Fruit fly (Drosophila melanogaster) ovary, adult (tissue): ENCODE results near the gene BBS8.

Source experiments
- CG17801 ChIP-seq: fragments of 200-800 bp; optimal IDR thresholded peaks from 2 replicates; lab custom pipeline; 2019; ENCODE audit warnings: missing biosample characterization, mild to moderate bottlenecking, missing genetic modification characterization, moderate library complexity; ENCODE audit not compliant: partially characterized antibody

Gene BBS8

dm6 chr2L:421119-421821, 1.4 kb upstream of the BBS8 start, which contains the start of the genes CG11885 and CG13692:
Gene CG11885, minus strand, starts transcription at chr2L:421450.
Gene CG13692, plus strand, starts transcription at chr2L:421771.
- TF ChIP-seq CG17801 (GFP tag; lab: Kevin White, UChicago): peak; percentile 51

dm6 chr2L:423160-423559, 487 bp downstream of the BBS8 start:
- TF ChIP-seq CG17801 (GFP tag; lab: Kevin White, UChicago): no peak

dm6 chr2L:425491-425890, 2.8 kb downstream of the BBS8 start:
- no peak for TF ChIP-seq CG17801 (GFP tag; lab: Kevin White, UChicago)

dm6 chr2L:426449-426848, 3.8 kb downstream of the BBS8 start:
- no peak for TF ChIP-seq CG17801 (GFP tag; lab: Kevin White, UChicago)

- no peak for TF ChIP-seq CG17801 (GFP tag; lab: Kevin White, UChicago)
These were observed 4.9 kb downstream of the BBS8 start for dm6 chr2L:427338-428234.

- TF ChIP-seq CG17801 (GFP tag; lab: Kevin White, UChicago): no peak
These were observed 5.8 kb downstream of the BBS8 start for dm6 chr2L:428380-428989.

dm6 chr2L:429680-430484, 7.2 kb downstream of the BBS8 start:
- no peak for TF ChIP-seq CG17801 (GFP tag; lab: Kevin White, UChicago)

- TF ChIP-seq CG17801 (GFP tag; lab: Kevin White, UChicago): peak; percentile 81
These were observed 8.4 kb downstream of the BBS8 start, which contains the start of gene ex for dm6 chr2L:430820-431628. Gene ex, plus strand, starts transcription at chr2L:431227.

- TF ChIP-seq CG17801 (GFP tag; lab: Kevin White, UChicago): no peak
These were observed 8.9 kb downstream of the BBS8 start for dm6 chr2L:431629-431984.

- peak; percentile 4 for TF ChIP-seq CG17801 (GFP tag; lab: Kevin White, UChicago)
These were observed 9.4 kb downstream of the BBS8 start for dm6 chr2L:432119-432518.

- TF ChIP-seq CG17801 (GFP tag; lab: Kevin White, UChicago): no peak
These were observed 11.8 kb downstream of the BBS8 start for dm6 chr2L:434439-434838.

- TF ChIP-seq CG17801 (GFP tag; lab: Kevin White, UChicago): peak; percentile 81
These were observed 12.7 kb downstream of the BBS8 start for dm6 chr2L:435311-435806.

dm6 chr2L:437498-437897, 14.8 kb downstream of the BBS8 start:
- no peak for TF ChIP-seq CG17801 (GFP tag; lab: Kevin White, UChicago)
